Worm (Caenorhabditis elegans) whole organism, L2 larva: ENCODE data around the gene cpg-2.

ENCODE experiments used
- elt-1 ChIP-seq: fragments of 150-350 bp; optimal IDR thresholded peaks from 2 replicates; lab custom pipeline; 2014; ENCODE audit warnings: missing biosample characterization, missing genetic modification characterization
- unc-62 ChIP-seq: fragments of 150-350 bp; optimal IDR thresholded peaks from 2 replicates; lab custom pipeline; 2014; ENCODE audit warnings: missing biosample characterization, missing genetic modification reagents, missing genetic modification characterization

ce11 chrIII:7103940-7104440, at the start of gene cpg-2:
- no peak for TF ChIP-seq unc-62 (GFP tag; lab: Kevin White, UChicago)
- no peak for TF ChIP-seq elt-1 (tag; lab: Kevin White, UChicago)
